Worm (Caenorhabditis elegans): ENCODE data around the gene Y61A9LA.4.

DNA sequence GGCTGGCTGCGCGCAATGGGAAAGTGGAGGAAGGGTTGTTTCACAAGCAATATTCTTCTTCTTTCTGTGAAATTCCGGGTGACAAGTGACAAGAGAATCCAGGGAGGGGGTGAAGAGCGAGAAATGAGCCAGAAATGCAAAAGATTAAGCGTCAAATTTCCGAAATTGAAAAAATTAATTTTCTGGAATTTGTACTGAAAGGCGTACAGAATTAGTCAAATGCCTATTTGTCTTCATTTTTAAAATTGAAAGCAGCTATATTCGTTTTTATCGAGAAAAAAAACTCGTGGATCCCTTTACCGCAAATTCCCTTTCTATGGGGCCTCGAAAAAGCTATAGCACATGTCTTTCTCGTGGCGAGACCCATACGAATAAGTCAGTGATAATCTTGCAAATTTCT is 24.8 kb upstream of the Y61A9LA.4 start:
- no peak for TF ChIP-seq Y116A8C.19 (tag; optimal IDR thresholded peaks at IDR 0.05; ENCODE audit: borderline replicate concordance)
- no peak for TF ChIP-seq lin-13 (GFP tag; optimal IDR thresholded peaks at IDR 0.05)
- no peak for TF ChIP-seq sup-37 (GFP tag; optimal IDR thresholded peaks at IDR 0.05)
- TF ChIP-seq elt-2 (tag; optimal IDR thresholded peaks at IDR 0.05): no peak
- TF ChIP-seq zag-1 (tag; optimal IDR thresholded peaks at IDR 0.05): no peak
- TF ChIP-seq mep-1 (tag; optimal IDR thresholded peaks at IDR 0.05): no peak
- TF ChIP-seq ceh-82 (tag; optimal IDR thresholded peaks at IDR 0.05): no peak
- TF ChIP-seq nhr-71 (tag; optimal IDR thresholded peaks at IDR 0.05): no peak
- TF ChIP-seq egl-27 (tag; optimal IDR thresholded peaks at IDR 0.05): no peak
- no peak for TF ChIP-seq nhr-11 (tag; optimal IDR thresholded peaks at IDR 0.05)
- no peak for TF ChIP-seq elt-3 (tag; optimal IDR thresholded peaks at IDR 0.05)
